Fruit fly (Drosophila melanogaster) whole organism, embryonic: ENCODE results near the gene Tcs4.
A peak's percentile ranks its signal among the peaks of the same experiment; 100 is the strongest.

Source experiments
- Antp ChIP-seq: fragments of 200-800 bp; sonication (Bioruptor generic); optimal IDR thresholded peaks from 3 replicates; lab custom pipeline; 2016; ENCODE audit warnings: missing biosample characterization, missing genetic modification characterization
- Atf6 ChIP-seq: fragments of 200-800 bp; sonication (Bioruptor generic); IDR thresholded peaks from 2 replicates; pipeline ENCODE4 v1.3.6; 2022; ENCODE audit warnings: missing biosample characterization, missing genetic modification characterization
- CG10209 ChIP-seq: fragments of 200-800 bp; sonication (Bioruptor generic); optimal IDR thresholded peaks from 3 replicates; lab custom pipeline; 2017; ENCODE audit warnings: missing biosample characterization, mild to moderate bottlenecking, missing genetic modification characterization, missing genetic modification reagents
- CG10321 ChIP-seq: fragments of 200-800 bp; sonication (Bioruptor generic); IDR thresholded peaks from 2 replicates; pipeline ENCODE4 v1.3.6; 2022; ENCODE audit warnings: missing biosample characterization, missing genetic modification characterization
- CG11093 ChIP-seq: fragments of 200-800 bp; sonication (Bioruptor generic); IDR thresholded peaks from 3 replicates; pipeline ENCODE4 v1.3.6; 2022; ENCODE audit warnings: missing biosample characterization, missing genetic modification characterization
- CG13624 ChIP-seq: fragments of 200-800 bp; sonication (Bioruptor generic); optimal IDR thresholded peaks from 2 replicates; lab custom pipeline; 2016; ENCODE audit warnings: missing biosample characterization, missing genetic modification characterization
- CG1529 ChIP-seq: fragments of 200-800 bp; sonication (Bioruptor generic); optimal IDR thresholded peaks from 3 replicates; lab custom pipeline; 2018; ENCODE audit warnings: missing biosample characterization, missing genetic modification characterization
- CG1832 ChIP-seq: fragments of 200-800 bp; sonication (Bioruptor generic); optimal IDR thresholded peaks from 2 replicates; lab custom pipeline; 2017; ENCODE audit warnings: missing biosample characterization, mild to moderate bottlenecking, missing genetic modification characterization, inconsistent platforms
- CG2199 ChIP-seq: fragments of 200-800 bp; sonication (Bioruptor generic); IDR thresholded peaks from 3 replicates; pipeline ENCODE4 v1.3.6; 2022; ENCODE audit warnings: missing biosample characterization, missing genetic modification characterization
- CG31441 ChIP-seq: fragments of 200-800 bp; sonication (Bioruptor generic); IDR thresholded peaks from 2 replicates; pipeline ENCODE4 v1.3.6; 2022; ENCODE audit warnings: missing biosample characterization, missing genetic modification characterization
- CG32767 ChIP-seq: fragments of 200-800 bp; sonication (Bioruptor generic); IDR thresholded peaks from 2 replicates; pipeline ENCODE4 v1.3.6; 2022; ENCODE audit warnings: missing biosample characterization, missing genetic modification characterization
- CG3281 ChIP-seq: fragments of 200-800 bp; sonication (Bioruptor generic); optimal IDR thresholded peaks from 3 replicates; lab custom pipeline; 2017; ENCODE audit warnings: missing biosample characterization, mild to moderate bottlenecking, missing genetic modification characterization
- CG3726 ChIP-seq: fragments of 200-800 bp; sonication (Bioruptor generic); IDR thresholded peaks from 3 replicates; pipeline ENCODE4, ENCODE4 v1.3.6; 2022; ENCODE audit warnings: missing biosample characterization, missing genetic modification characterization
- CG4730 ChIP-seq: fragments of 200-800 bp; sonication (Bioruptor generic); IDR thresholded peaks from 2 replicates; pipeline ENCODE4 v1.3.6; 2022; ENCODE audit warnings: missing biosample characterization, missing genetic modification characterization
- CG6175 ChIP-seq: fragments of 200-800 bp; sonication (Bioruptor generic); IDR thresholded peaks from 3 replicates; pipeline ENCODE4 v1.3.6; 2022; ENCODE audit warnings: missing biosample characterization, missing genetic modification characterization
- CG6272 ChIP-seq: fragments of 200-800 bp; sonication (Bioruptor generic); IDR thresholded peaks from 2 replicates; pipeline ENCODE4 v1.3.6; 2022; ENCODE audit warnings: missing biosample characterization, missing genetic modification characterization
- CG6854 ChIP-seq: fragments of 200-800 bp; sonication (Bioruptor generic); optimal IDR thresholded peaks from 3 replicates; lab custom pipeline; 2017; ENCODE audit warnings: missing biosample characterization, mild to moderate bottlenecking, missing genetic modification characterization
- CG9215 ChIP-seq: fragments of 200-800 bp; sonication (Bioruptor generic); IDR thresholded peaks from 2 replicates; pipeline ENCODE4 v1.3.6; 2022; ENCODE audit warnings: missing biosample characterization, missing genetic modification characterization
- CHES-1-like ChIP-seq: fragments of 200-800 bp; sonication (Bioruptor generic); optimal IDR thresholded peaks from 2 replicates; lab custom pipeline; 2016; ENCODE audit warnings: missing biosample characterization, missing genetic modification characterization
- Dad ChIP-seq: fragments of 200-800 bp; sonication (Bioruptor generic); optimal IDR thresholded peaks from 3 replicates; lab custom pipeline; 2016; ENCODE audit warnings: missing biosample characterization, missing genetic modification characterization
- Dek ChIP-seq: fragments of 200-800 bp; sonication (Bioruptor generic); optimal IDR thresholded peaks from 3 replicates; lab custom pipeline; 2019; ENCODE audit warnings: missing biosample characterization, mild to moderate bottlenecking, missing genetic modification characterization, moderate library complexity
- Dref ChIP-seq: fragments of 200-800 bp; sonication (Bioruptor generic); IDR thresholded peaks from 2 replicates; pipeline ENCODE4 v1.3.6; 2022; ENCODE audit warnings: missing biosample characterization, missing genetic modification characterization
- Hand ChIP-seq: fragments of 200-800 bp; sonication (Bioruptor generic); optimal IDR thresholded peaks from 2 replicates; lab custom pipeline; 2017; ENCODE audit warnings: mild to moderate bottlenecking, missing biosample characterization, missing genetic modification reagents, missing genetic modification characterization
- Hmx ChIP-seq: fragments of 200-800 bp; sonication (Bioruptor generic); optimal IDR thresholded peaks from 2 replicates; lab custom pipeline; 2016; ENCODE audit warnings: missing biosample characterization, missing genetic modification characterization
- Jarid2 ChIP-seq: fragments of 200-800 bp; sonication (Bioruptor generic); optimal IDR thresholded peaks from 3 replicates; lab custom pipeline; 2017; ENCODE audit warnings: mild to moderate bottlenecking, missing biosample characterization, missing genetic modification reagents, missing genetic modification characterization
- Meics ChIP-seq: fragments of 200-800 bp; sonication (Bioruptor generic); optimal IDR thresholded peaks from 2 replicates; lab custom pipeline; 2017; ENCODE audit warnings: missing biosample characterization, mild to moderate bottlenecking, missing genetic modification characterization
- NC2α ChIP-seq: fragments of 200-800 bp; sonication (Bioruptor generic); optimal IDR thresholded peaks from 2 replicates; lab custom pipeline; 2016; ENCODE audit warnings: missing biosample characterization, missing genetic modification characterization
- Sin3A ChIP-seq: fragments of >200 bp; optimal IDR thresholded peaks from 2 replicates; lab custom pipeline; 2018
- Sry-δ ChIP-seq: fragments of 200-800 bp; sonication (Bioruptor generic); optimal IDR thresholded peaks from 2 replicates; lab custom pipeline; 2016; ENCODE audit warnings: missing biosample characterization, missing genetic modification characterization
- Trl ChIP-seq, 3 experiments: fragments of >200 bp in 2 of 3; fragments of 200-800 bp in 1 of 3; sonication (Bioruptor generic) in 1 of 3; optimal IDR thresholded peaks; 2 replicates in 1 of 3; 3 replicates in 2 of 3; lab custom pipeline; 2016 to 2017; ENCODE audit warnings: missing biosample characterization in 1 of 3, missing genetic modification characterization in 1 of 3
- bsh ChIP-seq, 2 experiments: fragments of 200-800 bp; sonication (Bioruptor generic); optimal IDR thresholded peaks; 2 replicates each; lab custom pipeline; 2017 to 2018; ENCODE audit warnings: mild to moderate bottlenecking in 2 of 2, missing biosample characterization in 2 of 2, missing genetic modification characterization in 2 of 2, moderate library complexity in 1 of 2
- caup ChIP-seq: fragments of 200-800 bp; sonication (Bioruptor generic); optimal IDR thresholded peaks from 3 replicates; lab custom pipeline; 2017; ENCODE audit warnings: missing biosample characterization, mild to moderate bottlenecking, missing genetic modification characterization, moderate library complexity; ENCODE audit not compliant: severe bottlenecking
- chif ChIP-seq, 2 experiments: fragments of 200-800 bp; sonication (Bioruptor generic); optimal IDR thresholded peaks; 3 replicates each; lab custom pipeline; 2016; ENCODE audit warnings: missing biosample characterization in 2 of 2, missing genetic modification characterization in 2 of 2
- chm ChIP-seq: fragments of 200-800 bp; sonication (Bioruptor generic); IDR thresholded peaks from 2 replicates; pipeline ENCODE4 v1.3.6; 2022; ENCODE audit warnings: missing biosample characterization, missing genetic modification characterization
- chn ChIP-seq: fragments of 200-800 bp; sonication (Bioruptor generic); optimal IDR thresholded peaks from 2 replicates; lab custom pipeline; 2016; ENCODE audit warnings: missing biosample characterization, missing genetic modification characterization
- danr ChIP-seq: fragments of 200-800 bp; sonication (Bioruptor generic); IDR thresholded peaks from 2 replicates; pipeline ENCODE4 v1.3.6; 2022; ENCODE audit warnings: missing biosample characterization, missing genetic modification characterization
- fd102C ChIP-seq: fragments of 200-800 bp; sonication (Bioruptor generic); optimal IDR thresholded peaks from 2 replicates; lab custom pipeline; 2018; ENCODE audit warnings: missing biosample characterization, mild to moderate bottlenecking, missing genetic modification characterization, moderate library complexity
- gcm ChIP-seq: fragments of 200-800 bp; sonication (Bioruptor generic); optimal IDR thresholded peaks from 2 replicates; lab custom pipeline; 2019; ENCODE audit warnings: missing biosample characterization, mild to moderate bottlenecking, missing genetic modification characterization, moderate library complexity
- gcm2 ChIP-seq: fragments of 200-800 bp; sonication (Bioruptor generic); optimal IDR thresholded peaks from 2 replicates; lab custom pipeline; 2016; ENCODE audit warnings: missing biosample characterization, missing genetic modification characterization
- hb ChIP-seq: fragments of 200-800 bp; sonication (Bioruptor generic); IDR thresholded peaks from 3 replicates; pipeline ENCODE4 v1.3.6; 2022; ENCODE audit warnings: missing biosample characterization, missing genetic modification characterization; ENCODE audit not compliant: partially characterized antibody
- jigr1 ChIP-seq: fragments of 200-800 bp; sonication (Bioruptor generic); IDR thresholded peaks from 3 replicates; pipeline ENCODE4 v1.3.6; 2022; ENCODE audit warnings: missing biosample characterization, missing genetic modification characterization
- phol ChIP-seq: fragments of 200-800 bp; sonication (Bioruptor generic); optimal IDR thresholded peaks from 3 replicates; lab custom pipeline; 2018; ENCODE audit warnings: missing biosample characterization, mild to moderate bottlenecking, missing genetic modification characterization, moderate library complexity
- sc ChIP-seq, 3 experiments: fragments of >200 bp in 2 of 3; fragments of 200-800 bp in 1 of 3; sonication (Bioruptor generic) in 1 of 3; optimal IDR thresholded peaks; 2 replicates in 2 of 3; 3 replicates in 1 of 3; lab custom pipeline; 2017; ENCODE audit warnings: mild to moderate bottlenecking in 1 of 3, missing biosample characterization in 1 of 3, missing genetic modification characterization in 1 of 3, missing genetic modification reagents in 1 of 3
- schlank ChIP-seq: fragments of 200-800 bp; sonication (Bioruptor generic); optimal IDR thresholded peaks from 2 replicates; lab custom pipeline; 2018; ENCODE audit warnings: missing biosample characterization, mild to moderate bottlenecking, missing genetic modification characterization
- tio ChIP-seq: fragments of 200-800 bp; sonication (Bioruptor generic); optimal IDR thresholded peaks from 2 replicates; lab custom pipeline; 2017; ENCODE audit warnings: missing biosample characterization, missing genetic modification characterization, inconsistent platforms
- tna ChIP-seq: fragments of 200-800 bp; sonication (Bioruptor generic); IDR thresholded peaks from 2 replicates; pipeline ENCODE4 v1.3.6; 2022; ENCODE audit warnings: missing biosample characterization, missing genetic modification characterization; ENCODE audit not compliant: partially characterized antibody
- wek ChIP-seq: fragments of 200-800 bp; sonication (Bioruptor generic); optimal IDR thresholded peaks from 3 replicates; lab custom pipeline; 2018; ENCODE audit warnings: missing biosample characterization, mild to moderate bottlenecking, missing genetic modification characterization, moderate library complexity
- zen ChIP-seq: fragments of 200-800 bp; sonication (Bioruptor generic); optimal IDR thresholded peaks from 3 replicates; lab custom pipeline; 2018; ENCODE audit warnings: missing biosample characterization, mild to moderate bottlenecking, missing genetic modification characterization, moderate library complexity
- zen2 ChIP-seq: fragments of 200-800 bp; sonication (Bioruptor generic); IDR thresholded peaks from 3 replicates; pipeline ENCODE4 v1.3.6; 2022; ENCODE audit warnings: missing biosample characterization, missing genetic modification characterization; ENCODE audit not compliant: partially characterized antibody

Gene Tcs4

dm6 chrX:19744003-19744488, 42.5 kb upstream of the Tcs4 start, which contains the start of the genes CG18809, COX6B, CG33932 and Rpp20 (continued):
- peak; percentile 8 for TF ChIP-seq fd102C (GFP tag; lab: Kevin White, UChicago)
- TF ChIP-seq tio: no peak
- TF ChIP-seq NC2α (GFP tag; lab: Kevin White, UChicago): peak; percentile 1
- no peak for TF ChIP-seq sc (optimal IDR thresholded peaks at IDR 0.05; lab: Kevin White, UChicago)
- no peak for TF ChIP-seq sc (GFP tag; optimal IDR thresholded peaks at IDR 0.05; lab: Kevin White, UChicago)
- no peak for TF ChIP-seq wek
- TF ChIP-seq chif (GFP tag; optimal IDR thresholded peaks at IDR 0.05; lab: Kevin White, UChicago): peak; percentile 60 to 64
- peak; percentile 88 for TF ChIP-seq tna (GFP tag; lab: Robert Waterston, UW)
- TF ChIP-seq CG11093: no peak
- TF ChIP-seq caup (GFP tag; lab: Kevin White, UChicago): peak; percentile 83
- 0 out of 3 replicates have a peak, but pooled peaks have one; percentile 24 for TF ChIP-seq CG2199
- no peak; the same call in 1 of the 2 replicates for TF ChIP-seq CG31441 (GFP tag; lab: Robert Waterston, UW)
- TF ChIP-seq Dref (GFP tag; lab: Robert Waterston, UW): peak; percentile 67
- 0 out of 2 replicates have a peak, but pooled peaks have one; percentile 36 for TF ChIP-seq Atf6 (GFP tag; lab: Robert Waterston, UW)
- TF ChIP-seq Meics (GFP tag; lab: Kevin White, UChicago): peak; percentile 71
- TF ChIP-seq CG1832 (GFP tag; lab: Kevin White, UChicago): no peak
- no peak for TF ChIP-seq CG32767 (GFP tag; lab: Robert Waterston, UW)
- TF ChIP-seq jigr1 (GFP tag; lab: Robert Waterston, UW): no peak
- TF ChIP-seq schlank (tag; lab: Kevin White, UChicago): peak; percentile 51
- no peak for TF ChIP-seq CG6854 (GFP tag; lab: Kevin White, UChicago)
- peak; percentile 45 for TF ChIP-seq zen
- TF ChIP-seq bsh (GFP tag; optimal IDR thresholded peaks at IDR 0.05; lab: Kevin White, UChicago): peak in 1 of 2 experiments; percentile 23
- TF ChIP-seq Antp (GFP tag; lab: Kevin White, UChicago): peak; percentile 84
- TF ChIP-seq danr (GFP tag; lab: Robert Waterston, UW): no peak
- peak; percentile 83 for TF ChIP-seq CG13624 (GFP tag; lab: Kevin White, UChicago)
- TF ChIP-seq chn (GFP tag; lab: Kevin White, UChicago): peak; percentile 39
- TF ChIP-seq zen2: peak; percentile 90
- peak; percentile 72 for TF ChIP-seq chm (GFP tag; lab: Robert Waterston, UW)
- peak; percentile 71 for TF ChIP-seq phol
- no peak for TF ChIP-seq Hmx (GFP tag; lab: Kevin White, UChicago)
- TF ChIP-seq CG3726: no peak
- TF ChIP-seq hb (GFP tag; lab: Robert Waterston, UW): peak; percentile 92
- TF ChIP-seq gcm (GFP tag; lab: Kevin White, UChicago): no peak
- peak; percentile 60 for TF ChIP-seq Dad (GFP tag; lab: Kevin White, UChicago)
- 0 out of 2 replicates have a peak, but pooled peaks have one; percentile 26 for TF ChIP-seq CG9215 (GFP tag; lab: Robert Waterston, UW)
- peak; percentile 60 for TF ChIP-seq CG3281 (GFP tag; lab: Kevin White, UChicago)
- TF ChIP-seq CHES-1-like (GFP tag; lab: Kevin White, UChicago): peak; percentile 88
- TF ChIP-seq Sry-δ: peak; percentile 100
- TF ChIP-seq CG1529 (GFP tag; lab: Kevin White, UChicago): no peak
- TF ChIP-seq gcm2 (GFP tag; lab: Kevin White, UChicago): no peak
- peak; percentile 46; the same call in 1 of the 2 replicates for TF ChIP-seq CG10321 (GFP tag; lab: Robert Waterston, UW)
- peak; percentile 52 for TF ChIP-seq CG10209 (GFP tag; lab: Kevin White, UChicago)
- TF ChIP-seq Jarid2 (GFP tag; lab: Kevin White, UChicago): no peak
- TF ChIP-seq Trl (optimal IDR thresholded peaks at IDR 0.05; lab: Kevin White, UChicago): no peak
- TF ChIP-seq Trl (GFP tag; optimal IDR thresholded peaks at IDR 0.05; lab: Kevin White, UChicago): peak; percentile 83
- TF ChIP-seq CG6175 (GFP tag; lab: Robert Waterston, UW): no peak
- TF ChIP-seq CG6272 (GFP tag; lab: Robert Waterston, UW): peak; percentile 65
- peak; percentile 63 for TF ChIP-seq Sin3A (lab: Kevin White, UChicago)
- no peak for TF ChIP-seq Hand (GFP tag; lab: Kevin White, UChicago)
- TF ChIP-seq Dek (tag; lab: Kevin White, UChicago): peak; percentile 34
- TF ChIP-seq CG4730 (GFP tag; lab: Robert Waterston, UW): 0 out of 2 replicates have a peak, but pooled peaks have one; percentile 11
